Worm (Caenorhabditis elegans): ENCODE results near the gene nhr-115.
"Not testable (repeated sequence)": the region's sequence is repeated elsewhere in the genome, so short reads cannot be mapped to it uniquely, and the experiment has no call there.

Gene nhr-115

DNA sequence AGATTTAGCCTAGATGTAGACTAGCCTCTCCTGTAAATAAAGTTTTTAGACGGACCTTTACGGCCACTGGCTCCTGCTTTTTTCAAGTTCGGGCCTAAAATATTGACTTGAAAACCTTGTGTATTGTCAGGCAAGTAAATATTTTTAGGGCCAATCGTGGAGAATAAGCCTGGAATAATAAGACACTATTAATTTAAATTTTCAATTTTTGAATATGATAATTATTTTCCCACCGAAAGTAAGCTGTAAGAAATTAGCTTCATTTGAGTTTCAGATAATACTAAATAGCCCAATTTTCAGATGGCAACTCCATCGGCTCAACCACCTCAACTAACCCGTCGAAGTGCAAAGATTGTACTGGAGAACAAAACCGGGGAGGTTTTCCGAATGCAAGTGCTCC, 34.0 kb downstream of the nhr-115 start, which contains the start of gene pud-4:
Gene pud-4 (plus strand): TSS at position 301 of the 400 bp plus-strand sequence.
- TF ChIP-seq med-1 (GFP tag; optimal IDR thresholded peaks at IDR 0.05; ENCODE audit: insufficient read depth) (no peak), flt-1 (GFP tag; IDR thresholded peaks at IDR 0.05) (no peak), ztf-23 (GFP tag; IDR thresholded peaks at IDR 0.05) (no peak), ztf-29 (GFP tag; IDR thresholded peaks at IDR 0.05) (no peak), T22C8.4 (GFP tag; IDR thresholded peaks at IDR 0.05) (no peak), klf-2 (GFP tag; conservative IDR thresholded peaks at IDR 0.05) (no peak), ref-1 (GFP tag; conservative IDR thresholded peaks at IDR 0.05) (no peak), tab-1 (GFP tag; IDR thresholded peaks at IDR 0.05) (no peak), cog-1 (tag; optimal IDR thresholded peaks at IDR 0.05) (no peak)

DNA sequence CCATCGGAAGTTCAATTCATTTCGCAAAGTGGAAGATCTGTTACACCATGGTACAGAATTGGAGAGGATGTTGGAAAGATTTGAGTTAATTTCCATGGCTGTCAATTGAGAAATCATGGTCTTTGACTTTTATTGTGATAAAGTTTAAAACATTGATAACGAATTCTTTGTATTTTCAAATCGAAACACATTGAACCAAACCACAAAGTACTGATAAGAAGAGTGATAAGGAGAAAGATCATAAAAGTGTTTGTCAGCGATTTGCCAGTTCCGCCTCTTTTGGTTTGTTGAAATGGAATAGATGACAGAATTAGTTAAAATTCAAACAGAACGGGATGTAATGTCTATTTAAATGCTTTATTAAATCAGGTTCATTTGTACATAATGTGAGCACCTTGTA, 34.8 kb downstream of the nhr-115 start:
- TF ChIP-seq klf-2 (GFP tag; conservative IDR thresholded peaks at IDR 0.05), result no peak
- TF ChIP-seq flt-1 (GFP tag; IDR thresholded peaks at IDR 0.05), result no peak
- TF ChIP-seq ztf-29 (GFP tag; IDR thresholded peaks at IDR 0.05), result no peak
- no peak for TF ChIP-seq T22C8.4 (GFP tag; IDR thresholded peaks at IDR 0.05)
- no peak for TF ChIP-seq cog-1 (tag; optimal IDR thresholded peaks at IDR 0.05)
- TF ChIP-seq tab-1 (GFP tag; IDR thresholded peaks at IDR 0.05), result no peak
- no peak for TF ChIP-seq ztf-23 (GFP tag; IDR thresholded peaks at IDR 0.05)
- no peak for TF ChIP-seq ref-1 (GFP tag; conservative IDR thresholded peaks at IDR 0.05)
- no peak for TF ChIP-seq med-1 (GFP tag; optimal IDR thresholded peaks at IDR 0.05; ENCODE audit: insufficient read depth)

DNA sequence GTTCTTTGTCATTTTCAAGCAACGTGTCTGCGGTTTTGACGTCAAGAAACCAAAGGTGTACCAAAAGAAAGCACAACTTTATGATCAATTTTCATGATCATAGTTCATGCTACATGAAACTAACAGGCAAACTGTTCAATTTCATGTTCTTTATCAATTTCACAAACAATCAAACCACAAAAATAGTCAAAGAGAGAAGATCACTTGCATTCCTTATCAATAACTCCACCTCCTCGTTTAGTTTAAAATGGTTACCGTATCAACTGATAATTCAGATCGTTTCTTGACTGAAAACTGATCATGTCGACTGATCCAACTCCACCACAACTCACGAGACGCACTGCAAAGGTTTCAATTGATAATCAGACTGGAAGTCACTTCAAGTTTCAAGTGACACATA, 37.8 kb downstream of the nhr-115 start, which contains the start of gene pud-1.1:
Gene pud-1.1 (plus strand): TSS at position 301 of the 400 bp plus-strand sequence.
- not testable (repeated sequence) for TF ChIP-seq med-1 (GFP tag; optimal IDR thresholded peaks at IDR 0.05; ENCODE audit: insufficient read depth); ztf-23 (GFP tag; IDR thresholded peaks at IDR 0.05); cog-1 (tag; optimal IDR thresholded peaks at IDR 0.05)

DNA sequence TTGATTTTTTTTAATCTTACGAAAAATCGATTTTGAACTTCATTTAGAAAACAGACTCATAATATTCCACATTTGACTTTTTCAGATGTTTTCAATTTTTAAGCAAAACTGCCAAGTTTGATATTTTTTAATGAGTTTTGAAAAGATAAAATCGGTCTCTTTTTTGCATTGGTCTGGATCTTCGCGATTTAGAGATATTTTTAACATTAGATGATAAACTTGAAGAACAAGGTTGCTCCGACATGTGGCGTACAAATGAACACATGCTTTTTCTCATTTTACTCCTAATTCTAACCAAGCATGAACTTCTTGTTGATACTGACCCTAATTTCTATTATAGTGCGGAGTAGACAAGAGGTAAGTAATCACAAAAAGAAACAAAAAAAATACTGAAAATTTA, 39.3 kb downstream of the nhr-115 start, which contains the start of gene irld-32:
Gene irld-32 (plus strand): TSS at position 301 of the 400 bp plus-strand sequence.
- not testable (repeated sequence) for TF ChIP-seq klf-2 (GFP tag; conservative IDR thresholded peaks at IDR 0.05); ref-1 (GFP tag; conservative IDR thresholded peaks at IDR 0.05); cog-1 (tag; optimal IDR thresholded peaks at IDR 0.05)

DNA sequence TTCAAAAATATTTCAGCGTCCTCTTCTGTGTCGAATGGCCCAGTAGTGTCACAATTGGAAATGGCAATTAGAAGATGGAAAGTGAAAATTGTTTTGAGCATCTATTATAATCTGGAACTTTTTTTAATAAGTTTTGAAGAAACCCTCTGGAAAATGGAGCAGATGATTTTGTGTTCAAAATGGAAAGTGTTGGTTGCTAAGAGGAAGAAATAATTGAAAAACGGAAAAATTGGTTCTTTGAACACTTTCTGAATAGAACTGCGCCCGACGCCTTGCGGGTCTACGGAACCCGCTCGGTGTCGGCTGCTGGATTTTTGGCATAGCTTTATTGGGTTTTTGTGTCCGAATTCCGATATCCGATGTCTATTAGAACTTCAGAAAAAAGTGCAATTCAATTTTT, 43.8 kb downstream of the nhr-115 start, which contains the start of gene irld-28:
Gene irld-28 (minus strand): TSS at position 101 of the 400 bp plus-strand sequence.
- TF ChIP-seq med-1 (GFP tag; optimal IDR thresholded peaks at IDR 0.05; ENCODE audit: insufficient read depth), result no peak
- TF ChIP-seq klf-2 (GFP tag; conservative IDR thresholded peaks at IDR 0.05), result no peak
- TF ChIP-seq T22C8.4 (GFP tag; IDR thresholded peaks at IDR 0.05), result no peak
- TF ChIP-seq ztf-29 (GFP tag; IDR thresholded peaks at IDR 0.05), result no peak
- TF ChIP-seq flt-1 (GFP tag; IDR thresholded peaks at IDR 0.05), result no peak
- no peak for TF ChIP-seq tab-1 (GFP tag; IDR thresholded peaks at IDR 0.05)
- no peak for TF ChIP-seq ref-1 (GFP tag; conservative IDR thresholded peaks at IDR 0.05)

DNA sequence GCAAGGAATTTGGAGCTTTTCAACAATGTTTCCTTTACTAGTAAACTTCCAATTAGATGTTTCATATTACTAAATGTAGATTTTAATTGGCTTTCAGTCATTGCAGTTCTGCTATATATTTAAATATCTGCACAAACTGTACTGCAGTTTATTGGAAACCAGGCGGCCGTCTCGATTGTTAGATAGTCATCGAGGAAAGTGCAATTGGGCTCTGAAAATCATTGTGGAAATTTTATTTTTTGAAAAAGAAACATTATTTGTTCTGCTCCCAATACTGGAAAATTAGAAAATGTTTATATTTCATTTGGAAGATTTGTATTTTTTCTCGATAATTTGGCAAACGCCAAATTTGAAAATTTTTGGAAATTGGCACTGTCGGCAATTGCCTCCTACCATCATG, 46.2 kb downstream of the nhr-115 start, which contains the start of gene irld-29:
Gene irld-29 (minus strand): TSS at position 101 of the 400 bp plus-strand sequence.
- TF ChIP-seq tab-1 (GFP tag; IDR thresholded peaks at IDR 0.05) (no peak), flt-1 (GFP tag; IDR thresholded peaks at IDR 0.05) (no peak), med-1 (GFP tag; optimal IDR thresholded peaks at IDR 0.05; ENCODE audit: insufficient read depth) (no peak)

DNA sequence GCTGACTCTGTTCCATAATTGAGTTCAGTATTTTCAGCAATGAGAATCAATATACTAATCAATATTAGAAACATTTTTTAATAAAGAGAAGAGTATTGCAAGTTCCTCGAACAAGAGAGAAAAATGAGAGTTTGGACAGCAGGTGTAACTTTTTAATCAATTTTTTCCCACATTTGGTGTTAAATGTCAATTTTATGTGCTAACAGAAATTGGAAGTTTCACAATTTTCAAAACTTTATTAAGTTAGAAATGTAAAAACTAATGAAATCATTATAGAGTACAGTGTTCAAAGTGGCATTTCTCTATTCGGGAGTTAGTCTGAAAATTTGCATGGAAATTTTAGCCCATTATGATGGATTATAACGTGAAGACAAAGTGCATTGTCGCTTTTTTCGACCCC, 48.9 kb downstream of the nhr-115 start, which contains the start of gene irld-30:
Gene irld-30 (minus strand): TSS at position 101 of the 400 bp plus-strand sequence.
- no peak for TF ChIP-seq T22C8.4 (GFP tag; IDR thresholded peaks at IDR 0.05)
- no peak for TF ChIP-seq klf-2 (GFP tag; conservative IDR thresholded peaks at IDR 0.05)
- TF ChIP-seq tab-1 (GFP tag; IDR thresholded peaks at IDR 0.05), result no peak
- TF ChIP-seq ztf-23 (GFP tag; IDR thresholded peaks at IDR 0.05), result no peak
- TF ChIP-seq flt-1 (GFP tag; IDR thresholded peaks at IDR 0.05), result no peak
- no peak for TF ChIP-seq ref-1 (GFP tag; conservative IDR thresholded peaks at IDR 0.05)
- no peak for TF ChIP-seq cog-1 (tag; optimal IDR thresholded peaks at IDR 0.05)
- no peak for TF ChIP-seq ztf-29 (GFP tag; IDR thresholded peaks at IDR 0.05)

DNA sequence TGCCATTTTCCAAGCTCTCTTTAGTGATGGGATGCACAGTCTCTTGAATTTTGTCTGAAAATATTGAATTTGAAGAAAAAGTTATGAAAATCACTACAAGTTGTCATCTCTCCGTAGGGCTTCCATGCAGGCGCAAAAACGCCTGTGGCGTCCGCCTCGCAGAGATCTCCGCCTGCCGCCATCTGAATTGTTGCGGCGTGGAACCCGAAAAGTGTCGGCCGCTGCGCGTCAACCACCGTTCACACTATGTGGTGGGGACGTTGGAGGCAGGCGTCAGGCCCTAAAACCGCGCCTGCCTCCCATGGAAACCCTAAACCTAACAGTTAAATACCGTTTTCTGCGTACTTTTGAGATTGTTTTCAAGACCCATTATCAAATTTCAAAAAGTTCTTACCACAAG, 49.7 kb downstream of the nhr-115 start:
- no peak for TF ChIP-seq ztf-29 (GFP tag; IDR thresholded peaks at IDR 0.05)
- no peak for TF ChIP-seq flt-1 (GFP tag; IDR thresholded peaks at IDR 0.05)
- no peak for TF ChIP-seq cog-1 (tag; optimal IDR thresholded peaks at IDR 0.05)
- no peak for TF ChIP-seq med-1 (GFP tag; optimal IDR thresholded peaks at IDR 0.05; ENCODE audit: insufficient read depth)
- no peak for TF ChIP-seq ref-1 (GFP tag; conservative IDR thresholded peaks at IDR 0.05)
- no peak for TF ChIP-seq T22C8.4 (GFP tag; IDR thresholded peaks at IDR 0.05)
- no peak for TF ChIP-seq klf-2 (GFP tag; conservative IDR thresholded peaks at IDR 0.05)
- TF ChIP-seq tab-1 (GFP tag; IDR thresholded peaks at IDR 0.05), result no peak
- no peak for TF ChIP-seq ztf-23 (GFP tag; IDR thresholded peaks at IDR 0.05)

DNA sequence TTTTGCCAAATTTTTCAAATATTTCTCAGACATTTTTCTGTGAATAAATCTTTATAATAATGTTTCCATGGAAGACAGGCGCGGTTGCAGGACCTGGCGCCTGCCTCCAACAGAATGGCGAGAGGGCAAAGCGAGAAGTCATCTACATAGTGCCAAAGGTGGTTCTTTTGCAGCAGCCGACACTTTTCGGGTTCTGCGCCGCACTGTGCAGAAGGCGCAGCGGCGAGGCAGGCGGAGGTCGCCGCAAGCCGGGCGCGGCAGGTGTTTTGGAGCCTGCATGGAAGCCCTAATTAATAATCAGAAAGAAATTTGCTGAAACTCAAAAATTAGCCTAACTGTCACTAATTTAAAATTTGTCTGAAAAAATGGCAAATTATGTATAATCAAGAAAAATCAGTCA, 51.2 kb downstream of the nhr-115 start:
- TF ChIP-seq tab-1 (GFP tag; IDR thresholded peaks at IDR 0.05), result no peak
